Fruit fly (Drosophila melanogaster) whole organism, embryonic: ENCODE results near the gene CG11600.

Experiments used
- Ada2b ChIP-seq: fragments of 200-800 bp; sonication (Bioruptor generic); IDR thresholded peaks from 2 replicates; pipeline ENCODE4 v1.3.6; 2022; ENCODE audit warnings: missing biosample characterization, missing genetic modification characterization
- Aef1 ChIP-seq: fragments of 200-800 bp; sonication (Bioruptor generic); IDR thresholded peaks from 3 replicates; pipeline ENCODE4 v1.3.6; 2022; ENCODE audit warnings: missing biosample characterization, missing genetic modification characterization
- Blimp-1 ChIP-seq: fragments of 200-800 bp; sonication (Bioruptor generic); optimal IDR thresholded peaks from 3 replicates; lab custom pipeline; 2018; ENCODE audit warnings: missing biosample characterization, missing genetic modification characterization, mild to moderate bottlenecking, moderate library complexity, missing genetic modification reagents
- BtbVII ChIP-seq: fragments of 200-800 bp; sonication (Bioruptor generic); optimal IDR thresholded peaks from 3 replicates; lab custom pipeline; 2017; ENCODE audit warnings: missing biosample characterization, mild to moderate bottlenecking, missing genetic modification characterization
- CG10209 ChIP-seq: fragments of 200-800 bp; sonication (Bioruptor generic); optimal IDR thresholded peaks from 3 replicates; lab custom pipeline; 2017; ENCODE audit warnings: missing biosample characterization, mild to moderate bottlenecking, missing genetic modification characterization, missing genetic modification reagents
- CG1024 ChIP-seq: fragments of 200-800 bp; sonication (Bioruptor generic); IDR thresholded peaks from 2 replicates; pipeline ENCODE4 v1.3.6; 2022; ENCODE audit warnings: missing biosample characterization, missing genetic modification characterization
- CG11560 ChIP-seq: fragments of 200-800 bp; sonication (Bioruptor generic); IDR thresholded peaks from 3 replicates; pipeline ENCODE4 v1.3.6; 2022; ENCODE audit warnings: missing biosample characterization, missing genetic modification characterization
- CG12236 ChIP-seq: fragments of 200-800 bp; sonication (Bioruptor generic); optimal IDR thresholded peaks from 2 replicates; lab custom pipeline; 2016; ENCODE audit warnings: missing biosample characterization, missing genetic modification characterization
- CG13287 ChIP-seq: fragments of 200-800 bp; sonication (Bioruptor generic); IDR thresholded peaks from 2 replicates; pipeline ENCODE4 v1.3.6; 2022; ENCODE audit warnings: missing biosample characterization, missing genetic modification characterization; ENCODE audit not compliant: partially characterized antibody
- CG14710 ChIP-seq: fragments of 200-800 bp; sonication (Bioruptor generic); optimal IDR thresholded peaks from 3 replicates; lab custom pipeline; 2019; ENCODE audit warnings: missing biosample characterization, mild to moderate bottlenecking, missing genetic modification characterization, moderate library complexity
- CG17612 ChIP-seq: fragments of 200-800 bp; sonication (Bioruptor generic); IDR thresholded peaks from 2 replicates; pipeline ENCODE4 v1.3.6; 2022; ENCODE audit warnings: missing biosample characterization, missing genetic modification characterization
- CG1832 ChIP-seq: fragments of 200-800 bp; sonication (Bioruptor generic); optimal IDR thresholded peaks from 2 replicates; lab custom pipeline; 2017; ENCODE audit warnings: missing biosample characterization, mild to moderate bottlenecking, missing genetic modification characterization, inconsistent platforms
- CG2199 ChIP-seq: fragments of 200-800 bp; sonication (Bioruptor generic); IDR thresholded peaks from 3 replicates; pipeline ENCODE4 v1.3.6; 2022; ENCODE audit warnings: missing biosample characterization, missing genetic modification characterization
- CG31365 ChIP-seq: fragments of 200-800 bp; sonication (Bioruptor generic); optimal IDR thresholded peaks from 2 replicates; lab custom pipeline; 2018; ENCODE audit warnings: missing biosample characterization, mild to moderate bottlenecking, missing genetic modification characterization
- CG6654 ChIP-seq: fragments of 200-800 bp; sonication (Bioruptor generic); optimal IDR thresholded peaks from 2 replicates; lab custom pipeline; 2017; ENCODE audit warnings: missing biosample characterization, mild to moderate bottlenecking, missing genetic modification characterization
- CG7963 ChIP-seq: fragments of 200-800 bp; sonication (Bioruptor generic); IDR thresholded peaks from 3 replicates; pipeline ENCODE4 v1.3.6; 2022; ENCODE audit warnings: missing biosample characterization, missing genetic modification characterization; ENCODE audit not compliant: partially characterized antibody
- CG8290 ChIP-seq, 3 experiments: fragments of 200-800 bp; sonication (Bioruptor generic); optimal IDR thresholded peaks; 2 replicates each; lab custom pipeline; 2016 to 2019; ENCODE audit warnings: missing biosample characterization in 3 of 3, missing genetic modification characterization in 3 of 3, mild to moderate bottlenecking in 2 of 3, moderate library complexity in 1 of 3
- CTCF ChIP-seq: fragments of 200-800 bp; sonication (Bioruptor generic); optimal IDR thresholded peaks from 2 replicates; lab custom pipeline; 2017; ENCODE audit warnings: missing biosample characterization, mild to moderate bottlenecking, missing genetic modification characterization, moderate library complexity
- CrebB ChIP-seq: fragments of 200-800 bp; sonication (Bioruptor generic); optimal IDR thresholded peaks from 3 replicates; lab custom pipeline; 2018; ENCODE audit warnings: missing biosample characterization, mild to moderate bottlenecking, missing genetic modification characterization
- Dfd ChIP-seq, 2 experiments: fragments of >200 bp; optimal IDR thresholded peaks; 2 replicates each; lab custom pipeline; 2017; ENCODE audit warnings: missing biosample characterization in 2 of 2, missing genetic modification characterization in 2 of 2
- Doc3 ChIP-seq: fragments of 200-800 bp; sonication (Bioruptor generic); IDR thresholded peaks from 3 replicates; pipeline ENCODE4 v1.3.6; 2022; ENCODE audit warnings: missing biosample characterization, missing genetic modification characterization; ENCODE audit not compliant: partially characterized antibody
- E2f2 ChIP-seq: fragments of 200-800 bp; sonication (Bioruptor generic); IDR thresholded peaks from 2 replicates; pipeline ENCODE4 v1.3.6; 2022; ENCODE audit warnings: missing biosample characterization, missing genetic modification characterization
- Eip74EF ChIP-seq, 2 experiments: fragments of 200-800 bp in 1 of 2; fragments of >200 bp in 1 of 2; sonication (Bioruptor generic) in 1 of 2; optimal IDR thresholded peaks; 2 replicates each; lab custom pipeline; 2017 to 2019; ENCODE audit warnings: missing biosample characterization in 2 of 2, missing genetic modification characterization in 2 of 2, mild to moderate bottlenecking in 1 of 2, moderate library complexity in 1 of 2
- Fer3 ChIP-seq: fragments of 200-800 bp; sonication (Bioruptor generic); optimal IDR thresholded peaks from 2 replicates; lab custom pipeline; 2018; ENCODE audit warnings: missing biosample characterization, mild to moderate bottlenecking, missing genetic modification characterization, moderate library complexity
- HLHmδ ChIP-seq: fragments of 200-800 bp; sonication (Bioruptor generic); optimal IDR thresholded peaks from 2 replicates; lab custom pipeline; 2018; ENCODE audit warnings: missing biosample characterization, mild to moderate bottlenecking, missing genetic modification characterization, moderate library complexity
- Hmx ChIP-seq: fragments of 200-800 bp; sonication (Bioruptor generic); optimal IDR thresholded peaks from 2 replicates; lab custom pipeline; 2016; ENCODE audit warnings: missing biosample characterization, missing genetic modification characterization
- Opbp ChIP-seq: fragments of 200-800 bp; sonication (Bioruptor generic); IDR thresholded peaks from 3 replicates; pipeline ENCODE4 v1.3.6; 2022; ENCODE audit warnings: missing biosample characterization, missing genetic modification characterization; ENCODE audit not compliant: partially characterized antibody
- PHDP ChIP-seq: fragments of 200-800 bp; sonication (Bioruptor generic); optimal IDR thresholded peaks from 3 replicates; lab custom pipeline; 2018; ENCODE audit warnings: missing biosample characterization, mild to moderate bottlenecking, missing genetic modification characterization, moderate library complexity
- Spps ChIP-seq: fragments of 200-800 bp; sonication (Bioruptor generic); optimal IDR thresholded peaks from 2 replicates; lab custom pipeline; 2018; ENCODE audit warnings: missing biosample characterization, mild to moderate bottlenecking, missing genetic modification characterization
- aop ChIP-seq: fragments of 200-800 bp; sonication (Bioruptor generic); IDR thresholded peaks from 2 replicates; pipeline ENCODE4 v1.3.6; 2022; ENCODE audit warnings: missing biosample characterization, missing genetic modification characterization
- bsh ChIP-seq, 2 experiments: fragments of 200-800 bp; sonication (Bioruptor generic); optimal IDR thresholded peaks; 2 replicates each; lab custom pipeline; 2017 to 2018; ENCODE audit warnings: mild to moderate bottlenecking in 2 of 2, missing biosample characterization in 2 of 2, missing genetic modification characterization in 2 of 2, moderate library complexity in 1 of 2
- chinmo ChIP-seq: fragments of 200-800 bp; sonication (Bioruptor generic); IDR thresholded peaks from 4 replicates; pipeline ENCODE4 v1.3.6; 2022; ENCODE audit warnings: missing biosample characterization, missing genetic modification characterization; ENCODE audit not compliant: partially characterized antibody
- ewg ChIP-seq: fragments of 200-800 bp; sonication (Bioruptor generic); optimal IDR thresholded peaks from 3 replicates; lab custom pipeline; 2017; ENCODE audit warnings: mild to moderate bottlenecking, missing biosample characterization, missing genetic modification reagents, missing genetic modification characterization
- grn ChIP-seq: fragments of 200-800 bp; sonication (Bioruptor generic); optimal IDR thresholded peaks from 3 replicates; lab custom pipeline; 2017; ENCODE audit warnings: missing biosample characterization, missing genetic modification characterization
- hb ChIP-seq: fragments of 200-800 bp; sonication (Bioruptor generic); IDR thresholded peaks from 3 replicates; pipeline ENCODE4 v1.3.6; 2022; ENCODE audit warnings: missing biosample characterization, missing genetic modification characterization; ENCODE audit not compliant: partially characterized antibody
- knrl ChIP-seq: fragments of 200-800 bp; sonication (Bioruptor generic); IDR thresholded peaks from 3 replicates; pipeline ENCODE4 v1.3.6; 2022; ENCODE audit warnings: missing biosample characterization, missing genetic modification characterization; ENCODE audit not compliant: partially characterized antibody
- lola ChIP-seq, 3 experiments: fragments of >200 bp in 2 of 3; fragments of 200-800 bp in 1 of 3; sonication (Bioruptor generic) in 1 of 3; optimal IDR thresholded peaks; 2 replicates each; lab custom pipeline; 2017 to 2019; ENCODE audit warnings: missing biosample characterization in 3 of 3, missing genetic modification characterization in 3 of 3, mild to moderate bottlenecking in 1 of 3, moderate library complexity in 1 of 3
- luna ChIP-seq: fragments of 200-800 bp; sonication (Bioruptor generic); optimal IDR thresholded peaks from 2 replicates; lab custom pipeline; 2016; ENCODE audit warnings: missing biosample characterization, missing genetic modification characterization
- mirr ChIP-seq: fragments of 200-800 bp; sonication (Bioruptor generic); optimal IDR thresholded peaks from 3 replicates; lab custom pipeline; 2018; ENCODE audit warnings: missing biosample characterization, mild to moderate bottlenecking, missing genetic modification characterization
- onecut ChIP-seq: fragments of 200-800 bp; sonication (Bioruptor generic); IDR thresholded peaks from 2 replicates; pipeline ENCODE4 v1.3.6; 2022; ENCODE audit warnings: missing biosample characterization, missing genetic modification characterization
- phol ChIP-seq: fragments of 200-800 bp; sonication (Bioruptor generic); optimal IDR thresholded peaks from 3 replicates; lab custom pipeline; 2018; ENCODE audit warnings: missing biosample characterization, mild to moderate bottlenecking, missing genetic modification characterization, moderate library complexity
- pum ChIP-seq: fragments of 200-800 bp; sonication (Bioruptor generic); optimal IDR thresholded peaks from 2 replicates; lab custom pipeline; 2016; ENCODE audit warnings: missing biosample characterization, missing genetic modification characterization
- sens ChIP-seq: fragments of 200-800 bp; sonication (Bioruptor generic); peaks from one replicate; lab custom pipeline; 2016; ENCODE audit warnings: missing biosample characterization, missing genetic modification characterization
- slbo ChIP-seq: fragments of 200-800 bp; sonication (Bioruptor generic); IDR thresholded peaks from 2 replicates; pipeline ENCODE4 v1.3.6; 2022; ENCODE audit warnings: missing biosample characterization, missing genetic modification characterization
- sr ChIP-seq: fragments of 200-800 bp; sonication (Bioruptor generic); IDR thresholded peaks from 3 replicates; pipeline ENCODE4 v1.3.6; 2022; ENCODE audit warnings: missing biosample characterization, missing genetic modification characterization
- toy ChIP-seq: fragments of 200-800 bp; sonication (Bioruptor generic); IDR thresholded peaks from 2 replicates; pipeline ENCODE4 v1.3.6; 2022; ENCODE audit warnings: missing biosample characterization, missing genetic modification characterization
- trem ChIP-seq: fragments of 200-800 bp; optimal IDR thresholded peaks from 3 replicates; lab custom pipeline; 2019; ENCODE audit warnings: missing biosample characterization, mild to moderate bottlenecking, missing genetic modification characterization, moderate library complexity
- wdn ChIP-seq: fragments of 200-800 bp; sonication (Bioruptor generic); IDR thresholded peaks from 2 replicates; pipeline ENCODE4 v1.3.6; 2022; ENCODE audit warnings: missing biosample characterization, missing genetic modification characterization
- zen ChIP-seq: fragments of 200-800 bp; sonication (Bioruptor generic); optimal IDR thresholded peaks from 3 replicates; lab custom pipeline; 2018; ENCODE audit warnings: missing biosample characterization, mild to moderate bottlenecking, missing genetic modification characterization, moderate library complexity

Gene CG11600

dm6 chr3R:12637961-12638531 is 1.7 kb downstream of the CG11600 start, which contains the start of gene CG11608 (continued):
- TF ChIP-seq lola (GFP tag; optimal IDR thresholded peaks at IDR 0.05; lab: Kevin White, UChicago) = no peak
- no peak for TF ChIP-seq CG11560 (tag; lab: Robert Waterston, UW)
- peak in 1 of 2 experiments; percentile 27 for TF ChIP-seq Dfd (GFP tag; optimal IDR thresholded peaks at IDR 0.05; lab: Kevin White, UChicago)
- TF ChIP-seq CG1024 = no peak
- no peak for TF ChIP-seq Doc3 (GFP tag; lab: Robert Waterston, UW)
- peak; percentile 91 for TF ChIP-seq CG8290 (GFP tag; optimal IDR thresholded peaks at IDR 0.05; lab: Kevin White, UChicago)
- TF ChIP-seq CG8290 (tag; optimal IDR thresholded peaks at IDR 0.05; lab: Kevin White, UChicago) = no peak
- TF ChIP-seq CG17612 (GFP tag; lab: Robert Waterston, UW) = no peak
- TF ChIP-seq bsh (GFP tag; optimal IDR thresholded peaks at IDR 0.05; lab: Kevin White, UChicago) = no peak
- no peak for TF ChIP-seq CG7963
- TF ChIP-seq Fer3 = no peak
- no peak for TF ChIP-seq ewg (GFP tag; lab: Kevin White, UChicago)
- TF ChIP-seq onecut = no peak
- peak; percentile 2 for TF ChIP-seq phol (tag; lab: Kevin White, UChicago)
- TF ChIP-seq slbo (GFP tag; lab: Robert Waterston, UW) = no peak
- no peak for TF ChIP-seq CrebB (tag; lab: Kevin White, UChicago)
- TF ChIP-seq CG12236 = no peak
- no peak for TF ChIP-seq luna (GFP tag; lab: Kevin White, UChicago)
- TF ChIP-seq Blimp-1 = no peak
- TF ChIP-seq Eip74EF (GFP tag; optimal IDR thresholded peaks at IDR 0.05; lab: Kevin White, UChicago) = peak in 1 of 2 experiments; percentile 42
- TF ChIP-seq sens (GFP tag; lab: Kevin White, UChicago) = peak; percentile 45
- TF ChIP-seq CG2199 = peak; percentile 92
- TF ChIP-seq CG14710 (tag; lab: Kevin White, UChicago) = peak; percentile 15
- peak; percentile 43 for TF ChIP-seq zen (tag; lab: Kevin White, UChicago)
- peak; percentile 2 for TF ChIP-seq trem
- no peak for TF ChIP-seq pum (GFP tag; lab: Kevin White, UChicago)
- TF ChIP-seq Ada2b (GFP tag; lab: Robert Waterston, UW) = no peak
- 0 out of 2 replicates have a peak, but pooled peaks have one; percentile 31 for TF ChIP-seq aop (GFP tag; lab: Robert Waterston, UW)
- TF ChIP-seq CG13287 (GFP tag; lab: Robert Waterston, UW) = 0 out of 2 replicates have a peak, but pooled peaks have one; percentile 12
- no peak for TF ChIP-seq Hmx (GFP tag; lab: Kevin White, UChicago)
- no peak for TF ChIP-seq grn (GFP tag; lab: Kevin White, UChicago)
- peak; percentile 79 for TF ChIP-seq CTCF (GFP tag; lab: Kevin White, UChicago)
- TF ChIP-seq mirr (GFP tag; lab: Kevin White, UChicago) = no peak
- no peak for TF ChIP-seq wdn
- no peak for TF ChIP-seq BtbVII
- TF ChIP-seq Aef1 = no peak
- no peak for TF ChIP-seq hb (GFP tag; lab: Robert Waterston, UW)
- no peak for TF ChIP-seq HLHmδ
- no peak for TF ChIP-seq PHDP (tag; lab: Kevin White, UChicago)
- peak; percentile 15; the same call in 1 of the 3 replicates for TF ChIP-seq Opbp
- no peak for TF ChIP-seq E2f2 (GFP tag; lab: Robert Waterston, UW)
- TF ChIP-seq Spps (tag; lab: Kevin White, UChicago) = no peak
- TF ChIP-seq CG1832 = no peak
- peak; percentile 69 for TF ChIP-seq knrl (GFP tag; lab: Robert Waterston, UW)
- TF ChIP-seq CG10209 (GFP tag; lab: Kevin White, UChicago) = no peak
- TF ChIP-seq toy (GFP tag; lab: Robert Waterston, UW) = no peak
- no peak for TF ChIP-seq sr (GFP tag; lab: Robert Waterston, UW)
- TF ChIP-seq chinmo (GFP tag; lab: Robert Waterston, UW) = no peak
- TF ChIP-seq CG31365 (tag; lab: Kevin White, UChicago) = peak; percentile 90
- no peak for TF ChIP-seq CG6654 (GFP tag; lab: Kevin White, UChicago)
